Worm (Caenorhabditis elegans) whole organism, L4/young adult: ENCODE measurements around the gene R05D3.8.

Experiments
- W03F9.2 ChIP-seq: fragments of 150-350 bp; optimal IDR thresholded peaks from 2 replicates; lab custom pipeline; 2014; ENCODE audit warnings: missing biosample characterization, missing genetic modification characterization
- dao-5 ChIP-seq: sonication (generic microtip); optimal IDR thresholded peaks from 2 replicates; lab custom pipeline; 2016; ENCODE audit warnings: missing genotype, missing genetic modification characterization, moderate library complexity, missing compliant biosample characterization
- him-1 ChIP-seq: sonication (generic microtip); optimal IDR thresholded peaks from 2 replicates; lab custom pipeline; 2016; ENCODE audit warnings: missing genotype, missing genetic modification reagents, missing genetic modification characterization, missing compliant biosample characterization

- no peak for TF ChIP-seq W03F9.2
- no peak for TF ChIP-seq dao-5
- no peak for TF ChIP-seq him-1
These were observed 12.1 kb upstream of the R05D3.8 start for ce11 chrIII:8370188-8370587.
